Worm (Caenorhabditis elegans) whole organism, midembryonic: ENCODE measurements around the gene pgp-1.

Source experiments
- T22C8.4 ChIP-seq: fragments of 200-800 bp; sonication (Bioruptor generic); IDR thresholded peaks from 2 replicates; pipeline ENCODE4 v1.3.6; 2022; ENCODE audit warnings: missing genetic modification characterization, missing compliant biosample characterization
- cog-1 ChIP-seq: sonication (generic microtip); optimal IDR thresholded peaks from 2 replicates; lab custom pipeline; 2016; ENCODE audit warnings: missing genetic modification characterization, missing compliant biosample characterization
- flt-1 ChIP-seq: fragments of 200-800 bp; sonication (Bioruptor generic); IDR thresholded peaks from 2 replicates; pipeline ENCODE4 v1.3.6; 2022; ENCODE audit warnings: missing genetic modification characterization, missing compliant biosample characterization
- klf-2 ChIP-seq: fragments of 200-800 bp; sonication (Bioruptor generic); conservative IDR thresholded peaks from 2 replicates; pipeline ENCODE4 v1.3.6; 2022; ENCODE audit warnings: missing genetic modification reagents, missing genetic modification characterization, missing compliant biosample characterization
- med-1 ChIP-seq: sonication (generic microtip); optimal IDR thresholded peaks from 2 replicates; lab custom pipeline; 2017; ENCODE audit warnings: missing genetic modification characterization, mild to moderate bottlenecking, missing compliant biosample characterization, antibody characterized with exemption, missing genetic modification reagents; ENCODE audit not compliant: insufficient read depth
- ref-1 ChIP-seq: fragments of 200-800 bp; sonication (Bioruptor generic); conservative IDR thresholded peaks from 2 replicates; pipeline ENCODE4 v1.3.6; 2022; ENCODE audit warnings: missing genetic modification reagents, missing genetic modification characterization, missing compliant biosample characterization
- tab-1 ChIP-seq: fragments of 200-800 bp; sonication (Bioruptor generic); IDR thresholded peaks from 2 replicates; pipeline ENCODE4 v1.3.6; 2022; ENCODE audit warnings: missing genetic modification characterization, missing compliant biosample characterization
- ztf-23 ChIP-seq: fragments of 200-800 bp; sonication (Bioruptor generic); IDR thresholded peaks from 2 replicates; pipeline ENCODE4 v1.3.6; 2022; ENCODE audit warnings: missing genetic modification reagents, missing genetic modification characterization, missing compliant biosample characterization
- ztf-29 ChIP-seq: fragments of 200-800 bp; sonication (Bioruptor generic); IDR thresholded peaks from 2 replicates; pipeline ENCODE4 v1.3.6; 2022; ENCODE audit warnings: missing genetic modification reagents, missing genetic modification characterization, missing compliant biosample characterization

The pgp-1 gene

DNA sequence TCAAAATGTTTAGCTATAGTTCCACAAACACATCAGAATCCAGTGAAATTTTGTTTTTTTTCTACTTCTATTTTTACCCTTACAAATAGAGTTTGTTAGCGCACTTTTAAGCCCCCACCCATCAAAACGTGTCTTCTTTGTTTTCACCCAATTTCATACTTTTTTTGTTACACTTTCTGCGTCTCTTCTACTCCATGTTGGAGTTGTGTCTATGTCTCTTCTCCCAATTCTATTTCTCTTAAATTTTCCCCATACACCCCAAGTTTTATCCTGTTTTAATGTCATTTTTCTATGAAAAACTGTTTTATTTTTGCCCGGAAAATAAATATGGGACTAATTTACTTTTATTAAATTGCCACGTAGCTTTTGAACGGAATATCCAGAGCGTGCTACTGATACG is 53.6 kb downstream of the pgp-1 start:
- TF ChIP-seq cog-1 (tag; lab: Kevin White, UChicago) = no peak
- TF ChIP-seq ref-1 = no peak
- TF ChIP-seq tab-1 = no peak
- no peak for TF ChIP-seq flt-1 (GFP tag; lab: Robert Waterston, UW)
- no peak for TF ChIP-seq med-1 (GFP tag; lab: Kevin White, UChicago)
- TF ChIP-seq ztf-23 (GFP tag; lab: Robert Waterston, UW) = no peak
- TF ChIP-seq klf-2 (GFP tag; lab: Robert Waterston, UW) = no peak
- TF ChIP-seq ztf-29 (GFP tag; lab: Robert Waterston, UW) = no peak
- TF ChIP-seq T22C8.4 (GFP tag; lab: Robert Waterston, UW) = no peak

- 0 out of 2 replicates have a peak, but pooled peaks have one; percentile 43 for TF ChIP-seq flt-1 (GFP tag; lab: Robert Waterston, UW)
- no peak for TF ChIP-seq med-1 (GFP tag; lab: Kevin White, UChicago)
Measured at ce11 chrIV:12544624-12545023, 54.3 kb downstream of the pgp-1 start.

DNA sequence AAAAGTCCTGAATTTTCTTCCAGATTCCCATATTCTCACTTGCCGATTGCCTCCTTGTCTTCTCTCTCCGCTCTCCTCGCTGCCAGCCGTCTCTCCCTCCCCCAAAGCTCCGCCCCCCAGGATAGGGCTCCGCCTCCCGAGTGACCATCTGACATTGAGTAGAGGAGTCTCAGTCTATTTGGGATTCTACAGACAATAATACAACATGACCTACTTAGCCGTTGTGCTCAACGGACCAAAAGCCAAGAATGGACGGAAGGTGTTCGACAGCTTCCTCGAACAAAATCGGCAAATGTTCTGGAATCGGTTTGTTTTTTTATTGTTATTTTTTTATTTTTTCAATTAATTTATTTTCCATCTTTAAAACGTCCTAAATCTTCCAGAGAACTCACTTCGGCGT is 57.0 kb downstream of the pgp-1 start, which contains the start of gene ham-1:
TSS of gene ham-1 (plus strand) at position 173 of the 400 bp plus-strand sequence.
- TF ChIP-seq cog-1 (tag; lab: Kevin White, UChicago) = no peak
- TF ChIP-seq ref-1 = no peak
- no peak for TF ChIP-seq med-1 (GFP tag; lab: Kevin White, UChicago)
- TF ChIP-seq tab-1 = no peak
